Fruit fly (Drosophila melanogaster) whole organism, wandering third instar larva: Measurements from ENCODE around the gene Nxf3.

Source experiments
- Hr78 ChIP-seq: fragments of >200 bp; optimal IDR thresholded peaks from 2 replicates; lab custom pipeline; 2017; ENCODE audit warnings: missing biosample characterization, missing genetic modification characterization
- Mio ChIP-seq: sonication (Bioruptor generic); optimal IDR thresholded peaks from 2 replicates; lab custom pipeline; 2016; ENCODE audit warnings: missing biosample characterization, missing genetic modification characterization
- OdsH ChIP-seq: fragments of 200-800 bp; sonication (Bioruptor generic); optimal IDR thresholded peaks from 2 replicates; lab custom pipeline; 2016; ENCODE audit warnings: missing biosample characterization, mild to moderate bottlenecking, missing genetic modification characterization
- psq ChIP-seq: fragments of 200-800 bp; sonication (Bioruptor generic); optimal IDR thresholded peaks from 3 replicates; lab custom pipeline; 2017; ENCODE audit warnings: missing biosample characterization, mild to moderate bottlenecking, missing genetic modification characterization, moderate library complexity

dm6 chr3L:13920632-13920981 lies 44.4 kb upstream of the Nxf3 start:
- TF ChIP-seq psq (GFP tag; lab: Kevin White, UChicago) (no peak), Mio (GFP tag; lab: Kevin White, UChicago) (no peak), OdsH (GFP tag; lab: Kevin White, UChicago) (no peak), Hr78 (GFP tag; lab: Kevin White, UChicago) (no peak)
